Worm (Caenorhabditis elegans): Measurements from ENCODE around the gene C04H5.7.

DNA sequence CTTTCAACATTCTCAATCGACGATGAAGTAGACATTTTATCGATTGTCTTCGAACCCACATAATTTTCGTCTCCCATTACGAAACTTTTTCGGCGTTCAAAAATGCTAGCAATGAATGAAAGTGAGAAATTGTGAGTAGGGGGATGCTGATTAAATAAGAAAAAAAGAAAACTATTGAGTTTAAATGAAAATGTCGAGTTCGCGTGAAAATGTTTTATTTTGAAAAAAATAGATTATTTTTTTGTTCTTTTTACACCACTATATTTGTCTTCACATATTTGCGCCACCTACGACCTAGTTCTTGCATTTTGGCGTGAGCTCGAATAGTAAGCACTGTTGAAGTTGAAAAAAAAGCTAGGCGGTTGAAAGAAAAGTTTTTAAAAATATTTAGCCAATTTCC is 44.5 kb downstream of the C04H5.7 start, which contains the start of gene C01G12.3:
- TF ChIP-seq W03F9.2 (tag; optimal IDR thresholded peaks at IDR 0.05), result no peak
- TF ChIP-seq dao-5 (tag; optimal IDR thresholded peaks at IDR 0.05), result no peak
- no peak for TF ChIP-seq him-1 (tag; optimal IDR thresholded peaks at IDR 0.05)
